Worm (Caenorhabditis elegans) whole organism, early embryonic: ENCODE data around the gene slc-9B.2.
"Not testable (repeated sequence)": the region's sequence is repeated elsewhere in the genome, so short reads cannot be mapped to it uniquely, and the experiment has no call there.

Experiments used
- B0310.2 ChIP-seq: sonication (generic microtip); optimal IDR thresholded peaks from 2 replicates; lab custom pipeline; 2016; ENCODE audit warnings: mild to moderate bottlenecking, missing genetic modification characterization, missing compliant biosample characterization
- F13C5.2 ChIP-seq: sonication (generic microtip); optimal IDR thresholded peaks from 2 replicates; lab custom pipeline; 2017; ENCODE audit warnings: mild to moderate bottlenecking, missing genetic modification characterization, inconsistent platforms, missing compliant biosample characterization
- aly-1 ChIP-seq: sonication (generic microtip); optimal IDR thresholded peaks from 2 replicates; lab custom pipeline; 2016; ENCODE audit warnings: missing genetic modification characterization, missing compliant biosample characterization
- ama-1 ChIP-seq: fragments of 150-350 bp; optimal IDR thresholded peaks from 2 replicates; lab custom pipeline; 2014
- ceh-13 ChIP-seq: fragments of 200-800 bp; sonication (Bioruptor generic); optimal IDR thresholded peaks from 2 replicates; lab custom pipeline; 2018; ENCODE audit warnings: mild to moderate bottlenecking, missing genetic modification characterization, missing compliant biosample characterization
- ceh-36 ChIP-seq: sonication (generic microtip); optimal IDR thresholded peaks from 2 replicates; lab custom pipeline; 2016; ENCODE audit warnings: missing genetic modification characterization, inconsistent platforms, missing compliant biosample characterization
- ets-7 ChIP-seq: sonication (generic microtip); optimal IDR thresholded peaks from 2 replicates; lab custom pipeline; 2016; ENCODE audit warnings: missing genotype, missing genetic modification characterization, missing compliant biosample characterization
- flt-1 ChIP-seq: fragments of 200-800 bp; sonication (Bioruptor generic); IDR thresholded peaks from 2 replicates; pipeline ENCODE4 v1.3.6; 2022; ENCODE audit warnings: missing genetic modification characterization, missing compliant biosample characterization
- hmbx-1 ChIP-seq: sonication (generic microtip); optimal IDR thresholded peaks from 2 replicates; lab custom pipeline; 2016; ENCODE audit warnings: mild to moderate bottlenecking, missing genetic modification characterization, missing compliant biosample characterization
- hmg-4 ChIP-seq: fragments of 200-800 bp; sonication (Bioruptor generic); optimal IDR thresholded peaks from 2 replicates; lab custom pipeline; 2018; ENCODE audit warnings: mild to moderate bottlenecking, missing genetic modification characterization, missing compliant biosample characterization
- hnd-1 ChIP-seq: sonication (generic microtip); optimal IDR thresholded peaks from 2 replicates; lab custom pipeline; 2016; ENCODE audit warnings: missing genetic modification characterization, missing compliant biosample characterization
- pes-1 ChIP-seq: fragments of 200-800 bp; sonication (Bioruptor generic); IDR thresholded peaks from 2 replicates; pipeline ENCODE4 v1.3.6; 2022; ENCODE audit warnings: missing genetic modification reagents, missing genetic modification characterization, missing compliant biosample characterization
- scrt-1 ChIP-seq: fragments of 200-800 bp; sonication (Bioruptor generic); IDR thresholded peaks from 2 replicates; pipeline ENCODE4 v1.3.6; 2022; ENCODE audit warnings: missing genetic modification characterization, missing compliant biosample characterization
- sea-1 ChIP-seq: fragments of 200-800 bp; sonication (Bioruptor generic); conservative IDR thresholded peaks from 2 replicates; pipeline ENCODE4 v1.3.6; 2022; ENCODE audit warnings: missing genetic modification characterization, missing compliant biosample characterization
- tbx-11 ChIP-seq: fragments of 200-800 bp; sonication (Bioruptor generic); IDR thresholded peaks from 2 replicates; pipeline ENCODE4 v1.3.6; 2022; ENCODE audit warnings: missing genetic modification characterization, missing compliant biosample characterization
- tbx-37 ChIP-seq: fragments of 200-800 bp; sonication (Bioruptor generic); conservative IDR thresholded peaks from 2 replicates; pipeline ENCODE4 v1.3.6; 2022; ENCODE audit warnings: missing genetic modification reagents, missing genetic modification characterization, missing compliant biosample characterization
- tra-4 ChIP-seq: sonication (generic microtip); optimal IDR thresholded peaks from 2 replicates; lab custom pipeline; 2017; ENCODE audit warnings: missing genetic modification characterization, missing compliant biosample characterization

slc-9B.2 gene

DNA sequence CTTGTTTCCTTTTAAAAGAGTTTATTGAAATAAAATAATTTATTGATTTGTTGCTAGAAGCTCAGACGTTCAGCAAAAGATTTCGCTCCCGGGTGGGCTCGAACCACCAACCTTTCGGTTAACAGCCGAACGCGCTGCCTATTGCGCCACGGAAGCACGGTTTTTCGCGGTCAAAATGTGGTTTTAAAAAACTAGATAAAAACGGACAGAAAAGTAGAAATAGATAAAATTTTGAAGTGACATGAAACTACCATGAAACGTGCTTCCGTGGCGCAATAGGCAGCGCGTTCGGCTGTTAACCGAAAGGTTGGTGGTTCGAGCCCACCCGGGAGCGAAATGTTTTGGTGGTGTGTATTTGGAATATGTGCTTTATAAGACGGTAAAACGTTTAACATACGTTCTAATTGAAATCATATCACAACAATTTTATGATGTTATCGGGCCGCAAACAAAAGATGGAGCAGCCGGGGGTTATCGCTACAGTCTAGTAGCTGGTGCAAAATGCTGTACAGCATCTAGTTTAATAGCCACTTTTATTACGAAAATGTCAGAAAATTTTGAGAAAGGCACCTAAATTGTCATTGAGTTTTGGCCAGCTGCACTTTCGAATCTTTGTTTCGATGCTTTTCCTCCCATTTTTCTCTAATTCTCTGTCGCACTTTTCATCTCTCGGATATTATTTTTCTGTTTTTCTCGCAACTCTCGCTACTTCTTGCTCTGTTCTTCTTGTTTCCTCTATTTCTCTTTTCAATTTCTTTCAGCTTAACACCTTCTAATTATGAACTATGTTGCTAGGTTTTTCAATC is at the start of gene slc-9B.2:
slc-9B.2 (plus strand) TSS at position 756 of the 806 bp plus-strand sequence.
- not testable (repeated sequence) for TF ChIP-seq hmg-4 (GFP tag; lab: Kevin White, UChicago); hmbx-1 (tag; lab: Kevin White, UChicago); B0310.2 (tag; lab: Kevin White, UChicago)

DNA sequence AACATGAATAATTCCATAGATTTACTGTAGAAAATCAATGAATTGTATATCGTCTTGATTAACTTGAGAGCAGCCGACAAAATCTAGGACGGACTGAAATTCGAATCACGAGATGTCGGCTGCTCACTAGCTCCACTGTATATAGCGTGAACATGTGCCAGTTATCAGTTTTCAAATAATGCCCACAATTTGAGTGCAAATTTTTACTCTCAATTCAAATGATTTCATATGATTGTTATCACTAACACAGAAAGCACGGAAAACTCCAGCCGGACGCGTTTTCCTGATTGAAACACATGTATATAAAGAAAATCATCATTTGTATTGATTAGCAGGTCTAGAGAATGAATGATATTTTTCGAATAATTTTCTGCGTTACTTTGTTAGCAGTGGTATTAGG is 46.4 kb upstream of the slc-9B.2 start, which contains the start of gene oac-5:
oac-5 (plus strand) TSS at position 301 of the 400 bp plus-strand sequence.
- TF ChIP-seq pes-1 (GFP tag; lab: Robert Waterston, UW) (no peak), scrt-1 (GFP tag; lab: Robert Waterston, UW) (no peak), ceh-36 (tag; lab: Kevin White, UChicago) (no peak), ets-7 (tag; lab: Kevin White, UChicago) (no peak)

DNA sequence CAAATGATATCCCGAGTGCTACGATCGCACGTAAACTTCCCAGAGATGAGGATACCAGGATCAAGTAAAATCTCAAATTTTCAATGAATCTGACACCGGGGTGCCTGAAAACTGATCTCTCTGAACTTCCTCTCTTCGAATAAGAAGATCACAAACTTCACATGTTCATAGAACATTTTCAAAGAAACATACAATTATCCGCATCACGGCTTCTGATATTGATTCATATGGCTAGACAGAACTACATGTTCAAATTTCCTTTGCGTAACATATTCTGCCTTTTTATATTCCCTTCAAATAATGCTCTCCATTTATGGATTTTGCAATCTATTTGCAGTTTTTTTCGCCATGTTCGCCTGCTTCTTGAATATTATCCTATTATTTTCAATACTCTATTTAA is 41.8 kb upstream of the slc-9B.2 start, which contains the start of gene srbc-83:
srbc-83 (plus strand) TSS at position 301 of the 400 bp plus-strand sequence.
- TF ChIP-seq hmg-4 (GFP tag; lab: Kevin White, UChicago) (no peak), ceh-36 (tag; lab: Kevin White, UChicago) (no peak), tra-4 (tag; lab: Kevin White, UChicago) (no peak), aly-1 (tag; lab: Kevin White, UChicago) (no peak), flt-1 (no peak), F13C5.2 (tag; lab: Kevin White, UChicago) (no peak), scrt-1 (GFP tag; lab: Robert Waterston, UW) (no peak), B0310.2 (tag; lab: Kevin White, UChicago) (no peak), ceh-13 (GFP tag; lab: Kevin White, UChicago) (no peak), tbx-37 (GFP tag; lab: Robert Waterston, UW) (no peak), ama-1 (lab: Kevin White, UChicago) (no peak), hnd-1 (tag; lab: Kevin White, UChicago) (no peak), hmbx-1 (tag; lab: Kevin White, UChicago) (no peak)

DNA sequence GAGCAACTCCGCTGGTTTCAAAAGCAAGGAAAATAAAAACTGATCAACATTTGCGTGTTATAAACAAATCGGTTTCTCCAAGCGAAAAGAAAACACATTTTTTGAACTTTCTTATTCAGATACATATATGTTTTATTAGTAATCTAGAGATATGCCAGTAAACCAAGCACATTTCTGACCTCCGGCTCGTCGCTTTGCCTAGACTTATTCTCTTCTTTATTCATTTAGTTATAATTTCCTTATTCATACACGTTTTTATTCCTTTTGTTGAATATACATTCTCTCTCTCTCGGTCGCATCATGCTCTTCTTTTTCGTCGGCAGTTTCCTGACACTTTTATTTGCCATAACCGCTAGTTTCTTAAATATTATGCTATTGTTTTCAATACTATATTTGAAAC is 40.2 kb upstream of the slc-9B.2 start, which contains the start of gene srbc-84:
srbc-84 (plus strand) TSS at position 301 of the 400 bp plus-strand sequence.
- TF ChIP-seq ama-1 (lab: Kevin White, UChicago) (no peak), flt-1 (no peak), ets-7 (tag; lab: Kevin White, UChicago) (no peak), F13C5.2 (tag; lab: Kevin White, UChicago) (no peak), B0310.2 (tag; lab: Kevin White, UChicago) (no peak), sea-1 (GFP tag; lab: Robert Waterston, UW) (no peak), ceh-36 (tag; lab: Kevin White, UChicago) (no peak), hnd-1 (tag; lab: Kevin White, UChicago) (no peak), aly-1 (tag; lab: Kevin White, UChicago) (no peak), hmbx-1 (tag; lab: Kevin White, UChicago) (no peak), tra-4 (tag; lab: Kevin White, UChicago) (no peak), hmg-4 (GFP tag; lab: Kevin White, UChicago) (no peak), pes-1 (GFP tag; lab: Robert Waterston, UW) (no peak)

DNA sequence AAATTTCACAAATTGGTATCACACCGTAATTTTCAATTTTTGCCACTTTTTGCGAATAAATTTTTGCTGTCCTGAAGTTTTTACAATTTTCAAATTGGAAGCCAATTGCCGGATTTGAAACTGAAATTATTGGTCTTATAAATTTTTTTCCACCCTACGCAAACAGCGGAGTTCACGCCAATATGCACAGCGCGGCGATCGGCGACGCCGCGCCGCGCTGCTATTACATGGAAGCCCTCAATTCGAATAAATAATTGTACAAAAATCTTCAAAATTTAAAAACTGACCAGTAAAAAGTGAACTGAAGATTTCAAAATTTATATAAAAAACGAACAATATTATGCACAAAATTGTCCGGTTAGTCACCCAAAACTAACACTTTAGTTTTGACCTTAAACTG is 39.0 kb upstream of the slc-9B.2 start:
- no peak for TF ChIP-seq aly-1 (tag; lab: Kevin White, UChicago)
- no peak for TF ChIP-seq B0310.2 (tag; lab: Kevin White, UChicago)
- no peak for TF ChIP-seq ceh-13 (GFP tag; lab: Kevin White, UChicago)
- no peak for TF ChIP-seq tra-4 (tag; lab: Kevin White, UChicago)
- TF ChIP-seq pes-1 (GFP tag; lab: Robert Waterston, UW): no peak
- TF ChIP-seq hmg-4 (GFP tag; lab: Kevin White, UChicago): no peak
- no peak for TF ChIP-seq tbx-11 (GFP tag; lab: Robert Waterston, UW)
- TF ChIP-seq flt-1: no peak
- no peak for TF ChIP-seq hmbx-1 (tag; lab: Kevin White, UChicago)
- TF ChIP-seq tbx-37 (GFP tag; lab: Robert Waterston, UW): no peak
- no peak for TF ChIP-seq hnd-1 (tag; lab: Kevin White, UChicago)
- no peak for TF ChIP-seq scrt-1 (GFP tag; lab: Robert Waterston, UW)
- no peak for TF ChIP-seq F13C5.2 (tag; lab: Kevin White, UChicago)
- no peak for TF ChIP-seq ama-1 (lab: Kevin White, UChicago)
- TF ChIP-seq ets-7 (tag; lab: Kevin White, UChicago): no peak
- no peak for TF ChIP-seq ceh-36 (tag; lab: Kevin White, UChicago)

DNA sequence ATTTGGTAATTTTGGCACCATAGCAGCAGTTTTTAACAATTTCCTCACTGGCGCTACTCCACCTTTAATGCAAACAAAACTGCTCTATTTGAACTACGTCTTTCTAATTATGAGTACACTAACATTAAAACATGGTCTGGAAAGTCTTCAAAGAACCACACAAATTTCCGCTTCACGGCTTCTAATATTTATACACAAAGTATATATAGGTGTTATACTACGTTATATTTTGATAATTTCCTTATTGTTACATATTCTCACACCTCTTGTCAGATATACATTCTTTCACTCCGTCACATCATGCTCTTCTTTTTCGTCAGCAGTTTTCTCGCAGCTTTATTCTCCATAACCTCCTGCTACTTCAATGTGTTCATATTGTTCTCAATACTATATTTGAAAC is 38.6 kb upstream of the slc-9B.2 start, which contains the start of gene srbc-82:
srbc-82 (plus strand) TSS at position 301 of the 400 bp plus-strand sequence.
- no peak for TF ChIP-seq ceh-36 (tag; lab: Kevin White, UChicago)
- no peak for TF ChIP-seq flt-1
- TF ChIP-seq B0310.2 (tag; lab: Kevin White, UChicago): no peak
- TF ChIP-seq F13C5.2 (tag; lab: Kevin White, UChicago): no peak
- TF ChIP-seq ceh-13 (GFP tag; lab: Kevin White, UChicago): no peak

DNA sequence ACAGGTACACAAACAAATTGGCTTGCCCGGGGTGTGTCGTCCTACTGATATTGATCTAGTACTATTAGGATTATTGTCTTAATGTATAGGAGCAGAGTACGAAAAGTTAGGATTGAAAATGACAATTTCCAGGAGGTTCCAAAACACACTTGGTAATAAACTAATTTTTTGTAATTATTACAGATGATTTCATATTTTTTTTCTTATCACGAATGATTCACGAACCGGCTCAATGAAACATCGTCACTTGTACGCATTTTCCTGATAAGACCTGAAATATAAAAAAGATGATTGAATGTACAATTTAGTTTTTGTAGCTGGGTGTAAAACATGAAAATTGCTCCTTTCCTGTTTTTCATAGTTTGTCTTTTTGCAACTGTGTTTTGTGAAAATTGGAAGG is 36.4 kb upstream of the slc-9B.2 start, which contains the start of the genes C31A11.13 and oac-6:
C31A11.13 (minus strand) TSS at position 113 of the 400 bp plus-strand sequence.
oac-6 (plus strand) TSS at position 279 of the 400 bp plus-strand sequence.
- TF ChIP-seq pes-1 (GFP tag; lab: Robert Waterston, UW) (no peak), F13C5.2 (tag; lab: Kevin White, UChicago) (no peak), ets-7 (tag; lab: Kevin White, UChicago) (no peak), hmg-4 (GFP tag; lab: Kevin White, UChicago) (no peak), hmbx-1 (tag; lab: Kevin White, UChicago) (no peak), sea-1 (GFP tag; lab: Robert Waterston, UW) (no peak), flt-1 (no peak), ama-1 (lab: Kevin White, UChicago) (no peak), aly-1 (tag; lab: Kevin White, UChicago) (no peak), tra-4 (tag; lab: Kevin White, UChicago) (no peak), scrt-1 (GFP tag; lab: Robert Waterston, UW) (no peak), tbx-11 (GFP tag; lab: Robert Waterston, UW) (no peak), ceh-13 (GFP tag; lab: Kevin White, UChicago) (no peak), B0310.2 (tag; lab: Kevin White, UChicago) (no peak), hnd-1 (tag; lab: Kevin White, UChicago) (no peak), ceh-36 (tag; lab: Kevin White, UChicago) (no peak), tbx-37 (GFP tag; lab: Robert Waterston, UW) (no peak)
